Worm (Caenorhabditis elegans) whole organism, L4 larva: ENCODE results near the gene nhr-54.

Experiments used
- D1046.2 ChIP-seq: fragments of 200-800 bp; sonication (Bioruptor generic); IDR thresholded peaks from 2 replicates; pipeline ENCODE4 v1.3.6; 2022; ENCODE audit warnings: missing genetic modification characterization, missing compliant biosample characterization
- Y105C5A.15 ChIP-seq: fragments of 200-800 bp; sonication (Bioruptor generic); IDR thresholded peaks from 2 replicates; pipeline ENCODE4 v1.3.6; 2022; ENCODE audit warnings: missing genetic modification characterization, missing compliant biosample characterization
- Y48G9A.11 ChIP-seq: fragments of 200-800 bp; sonication (Bioruptor generic); IDR thresholded peaks from 2 replicates; pipeline ENCODE4 v1.3.6; 2022; ENCODE audit warnings: missing genetic modification reagents, missing genetic modification characterization, missing compliant biosample characterization
- aha-1 ChIP-seq: fragments of 150-350 bp; peaks from one replicate; lab custom pipeline; 2014; ENCODE audit warnings: missing biosample characterization, missing genetic modification characterization
- aly-2 ChIP-seq: sonication (generic microtip); optimal IDR thresholded peaks from 2 replicates; lab custom pipeline; 2018; ENCODE audit warnings: missing biosample characterization, missing genetic modification characterization
- ceh-32 ChIP-seq: sonication (generic microtip); optimal IDR thresholded peaks from 2 replicates; lab custom pipeline; 2016; ENCODE audit warnings: mild to moderate bottlenecking, missing genetic modification characterization, missing compliant biosample characterization; ENCODE audit not compliant: poor library complexity
- ctbp-1 ChIP-seq: fragments of 200-800 bp; sonication (Bioruptor generic); IDR thresholded peaks from 2 replicates; pipeline ENCODE4 v1.3.6; 2022; ENCODE audit warnings: missing genetic modification reagents, missing genetic modification characterization, missing compliant biosample characterization
- daf-12 ChIP-seq: fragments of 150-350 bp; optimal IDR thresholded peaks from 2 replicates; lab custom pipeline; 2014; ENCODE audit warnings: missing biosample characterization, missing genetic modification reagents, missing genetic modification characterization
- daf-16 ChIP-seq, 3 experiments: sonication (generic microtip); optimal IDR thresholded peaks; 2 replicates each; lab custom pipeline; 2016 to 2017; ENCODE audit warnings: missing genetic modification characterization in 3 of 3, missing genetic modification reagents in 3 of 3, mild to moderate bottlenecking in 2 of 3, missing compliant biosample characterization in 2 of 3, missing biosample characterization in 1 of 3, moderate library complexity in 1 of 3
- daf-19 ChIP-seq: fragments of 200-800 bp; sonication (Bioruptor generic); conservative IDR thresholded peaks from 2 replicates; pipeline ENCODE4 v1.3.6; 2022; ENCODE audit warnings: missing genetic modification characterization, missing compliant biosample characterization
- dmd-6 ChIP-seq: fragments of 200-800 bp; sonication (Bioruptor generic); IDR thresholded peaks from 2 replicates; pipeline ENCODE4 v1.3.6; 2022; ENCODE audit warnings: missing genetic modification reagents, missing genetic modification characterization, missing compliant biosample characterization
- dmd-8 ChIP-seq: fragments of 200-800 bp; sonication (Bioruptor generic); IDR thresholded peaks from 2 replicates; pipeline ENCODE4 v1.3.6; 2022; ENCODE audit warnings: missing genetic modification characterization, missing compliant biosample characterization
- dpl-1 ChIP-seq: fragments of 150-350 bp; optimal IDR thresholded peaks from 2 replicates; lab custom pipeline; 2014; ENCODE audit warnings: missing biosample characterization, missing genetic modification reagents, missing genetic modification characterization
- egl-27 ChIP-seq: sonication (generic microtip); optimal IDR thresholded peaks from 3 replicates; lab custom pipeline; 2017; ENCODE audit warnings: missing biosample characterization, missing genetic modification reagents, missing genetic modification characterization
- egl-43 ChIP-seq: fragments of 200-800 bp; sonication (Bioruptor generic); IDR thresholded peaks from 2 replicates; pipeline ENCODE4 v1.3.6; 2022; ENCODE audit warnings: missing genetic modification reagents, missing genetic modification characterization, missing compliant biosample characterization
- hif-1 ChIP-seq, 2 experiments: sonication (generic microtip); optimal IDR thresholded peaks; 2 replicates each; lab custom pipeline; 2016 to 2017; ENCODE audit warnings: missing compliant biosample characterization in 2 of 2, missing genetic modification characterization in 2 of 2, missing genetic modification reagents in 2 of 2, missing genotype in 2 of 2, mild to moderate bottlenecking in 1 of 2
- hlh-30 ChIP-seq: sonication (generic microtip); optimal IDR thresholded peaks from 2 replicates; lab custom pipeline; 2017; ENCODE audit warnings: antibody characterized with exemption, mild to moderate bottlenecking, missing genetic modification characterization, missing compliant biosample characterization; ENCODE audit not compliant: insufficient read depth
- lim-7 ChIP-seq: fragments of 200-800 bp; sonication (Bioruptor generic); IDR thresholded peaks from 2 replicates; pipeline ENCODE4 v1.3.6; 2022; ENCODE audit warnings: missing genetic modification characterization, missing compliant biosample characterization
- lin-39 ChIP-seq: fragments of 150-350 bp; optimal IDR thresholded peaks from 2 replicates; lab custom pipeline; 2014; ENCODE audit warnings: missing biosample characterization, missing genetic modification reagents, missing genetic modification characterization
- lsy-2 ChIP-seq, 2 experiments: fragments of 150-350 bp in 1 of 2; sonication (generic microtip) in 1 of 2; optimal IDR thresholded peaks; 2 replicates each; lab custom pipeline; 2014 to 2017; ENCODE audit warnings: missing biosample characterization in 2 of 2, missing genetic modification characterization in 2 of 2
- mdl-1 ChIP-seq, 2 experiments: fragments of 150-350 bp in 1 of 2; sonication (generic microtip) in 1 of 2; optimal IDR thresholded peaks; 2 replicates each; lab custom pipeline; 2014 to 2017; ENCODE audit warnings: missing biosample characterization in 2 of 2, missing genetic modification characterization in 2 of 2
- mxl-2 ChIP-seq: fragments of 200-800 bp; sonication (Bioruptor generic); conservative IDR thresholded peaks from 2 replicates; pipeline ENCODE4 v1.3.6; 2022; ENCODE audit warnings: missing genetic modification reagents, missing genetic modification characterization, missing compliant biosample characterization
- nhr-11 ChIP-seq: fragments of 150-350 bp; optimal IDR thresholded peaks from 2 replicates; lab custom pipeline; 2014; ENCODE audit warnings: missing biosample characterization, missing genetic modification characterization
- nhr-237 ChIP-seq: sonication (generic microtip); optimal IDR thresholded peaks from 2 replicates; lab custom pipeline; 2017; ENCODE audit warnings: missing biosample characterization, missing genetic modification characterization
- php-3 ChIP-seq: fragments of 200-800 bp; sonication (Bioruptor generic); IDR thresholded peaks from 2 replicates; pipeline ENCODE4 v1.3.6; 2022; ENCODE audit warnings: missing genetic modification reagents, missing genetic modification characterization, missing compliant biosample characterization
- rbr-2 ChIP-seq: sonication (generic microtip); optimal IDR thresholded peaks from 2 replicates; lab custom pipeline; 2016; ENCODE audit warnings: missing genotype, missing genetic modification characterization, missing compliant biosample characterization
- skn-1 ChIP-seq: fragments of 150-350 bp; optimal IDR thresholded peaks from 2 replicates; lab custom pipeline; 2014; ENCODE audit warnings: missing biosample characterization, missing genetic modification characterization
- snpc-1.2 ChIP-seq: fragments of 200-800 bp; sonication (Bioruptor generic); IDR thresholded peaks from 2 replicates; pipeline ENCODE4 v1.3.6; 2022; ENCODE audit warnings: missing genetic modification reagents, missing genetic modification characterization, missing compliant biosample characterization
- spr-3 ChIP-seq: fragments of 200-800 bp; sonication (Bioruptor generic); optimal IDR thresholded peaks from 2 replicates; lab custom pipeline; 2018; ENCODE audit warnings: mild to moderate bottlenecking, missing genetic modification characterization, missing compliant biosample characterization
- unc-62 ChIP-seq, 3 experiments: fragments of 150-350 bp in 1 of 3; sonication (generic microtip); optimal IDR thresholded peaks in 2 of 3; peaks in 1 of 3; 1 replicate in 1 of 3; 2 replicates in 2 of 3; lab custom pipeline; 2014 to 2017; ENCODE audit warnings: missing biosample characterization in 3 of 3, missing genetic modification characterization in 3 of 3, missing genetic modification reagents in 3 of 3, missing genotype in 1 of 3
- vab-7 ChIP-seq: fragments of 200-800 bp; sonication (Bioruptor generic); IDR thresholded peaks from 2 replicates; pipeline ENCODE4 v1.3.6; 2022; ENCODE audit warnings: missing genetic modification reagents, missing genetic modification characterization, missing compliant biosample characterization

Gene nhr-54

ce11 chrV:16483044-16483443 lies 22.7 kb downstream of the nhr-54 start, which contains the start of gene F57E7.2:
Gene F57E7.2 (minus strand): TSS chrV:16483144.
- no peak for TF ChIP-seq lsy-2 (tag; optimal IDR thresholded peaks at IDR 0.05; lab: Kevin White, UChicago)
- no peak for TF ChIP-seq dmd-8 (GFP tag; lab: Robert Waterston, UW)
- no peak for TF ChIP-seq spr-3 (GFP tag; lab: Kevin White, UChicago)
- TF ChIP-seq hlh-30 (tag; lab: Kevin White, UChicago): no peak
- no peak for TF ChIP-seq mdl-1 (tag; optimal IDR thresholded peaks at IDR 0.05; lab: Kevin White, UChicago)
- TF ChIP-seq Y105C5A.15 (GFP tag; lab: Robert Waterston, UW): no peak
- no peak for TF ChIP-seq aly-2 (tag; lab: Kevin White, UChicago)
- TF ChIP-seq D1046.2 (GFP tag; lab: Robert Waterston, UW): no peak
- TF ChIP-seq daf-12: no peak
- no peak for TF ChIP-seq ceh-32
- TF ChIP-seq egl-27: no peak
- TF ChIP-seq lin-39 (tag; lab: Kevin White, UChicago): no peak
- TF ChIP-seq dpl-1 (GFP tag; lab: Kevin White, UChicago): no peak
- TF ChIP-seq daf-19 (GFP tag; lab: Robert Waterston, UW): no peak
- no peak for TF ChIP-seq nhr-11 (tag; lab: Kevin White, UChicago)
- no peak for TF ChIP-seq nhr-237 (tag; lab: Kevin White, UChicago)
- TF ChIP-seq skn-1 (tag; lab: Kevin White, UChicago): no peak

ce11 chrV:16480919-16481630 lies 24.7 kb downstream of the nhr-54 start, which contains the start of the genes F57E7.4 and spig-6:
Gene F57E7.4 (minus strand): TSS chrV:16481019.
Gene spig-6 (plus strand): TSS chrV:16481580.
- TF ChIP-seq lim-7 (GFP tag; lab: Robert Waterston, UW) (no peak), daf-16 (GFP tag; optimal IDR thresholded peaks at IDR 0.05; lab: Kevin White, UChicago) (no peak), daf-16 (tag; optimal IDR thresholded peaks at IDR 0.05; lab: Kevin White, UChicago) (no peak), unc-62 (GFP tag; optimal IDR thresholded peaks at IDR 0.05 in 1 of 2; lab: Kevin White, UChicago) (peak in 1 of 2 experiments; percentile 68), unc-62 (tag; optimal IDR thresholded peaks at IDR 0.05; lab: Kevin White, UChicago) (no peak), Y48G9A.11 (GFP tag; lab: Robert Waterston, UW) (no peak), egl-43 (GFP tag; lab: Robert Waterston, UW) (no peak), hif-1 (tag; optimal IDR thresholded peaks at IDR 0.05; lab: Kevin White, UChicago) (no peak)

- TF ChIP-seq snpc-1.2 (GFP tag; lab: Robert Waterston, UW) (no peak), aha-1 (tag; lab: Kevin White, UChicago) (no peak), mxl-2 (GFP tag; lab: Robert Waterston, UW) (no peak), rbr-2 (no peak), unc-62 (GFP tag; optimal IDR thresholded peaks at IDR 0.05 in 1 of 2; lab: Kevin White, UChicago) (peak in 1 of 2 experiments; percentile 67), unc-62 (tag; optimal IDR thresholded peaks at IDR 0.05; lab: Kevin White, UChicago) (no peak)
Observed at ce11 chrV:16479275-16479674, 26.5 kb downstream of the nhr-54 start, which contains the start of gene T08G3.11. Gene T08G3.11 (minus strand): TSS chrV:16479375.

- TF ChIP-seq vab-7 (peak; percentile 41; the same call in 1 of the 2 replicates), dmd-6 (GFP tag; lab: Robert Waterston, UW) (0 out of 2 replicates have a peak, but pooled peaks have one; percentile 20), lim-7 (GFP tag; lab: Robert Waterston, UW) (peak; percentile 59; the same call in 1 of the 2 replicates)
Observed at ce11 chrV:16474686-16475085, 31.0 kb downstream of the nhr-54 start.

ce11 chrV:16471995-16472563 lies 33.6 kb downstream of the nhr-54 start, which contains the start of gene srw-35:
Gene srw-35 (plus strand): TSS chrV:16472513.
- TF ChIP-seq php-3: 0 out of 2 replicates have a peak, but pooled peaks have one; percentile 19
- no peak for TF ChIP-seq ctbp-1 (GFP tag; lab: Robert Waterston, UW)
